Worm (Caenorhabditis elegans): ENCODE measurements around the gene T08G3.6.
A peak's percentile ranks its signal among the peaks of the same experiment; 100 is the strongest.

The T08G3.6 gene

ce11 chrV:16471995-16472563 lies 26.3 kb downstream of the T08G3.6 start, which contains the start of gene srw-35:
srw-35 (plus strand) TSS chrV:16472513.
- no peak for TF ChIP-seq ceh-82 (tag; optimal IDR thresholded peaks at IDR 0.05)
- TF ChIP-seq aly-2 (tag; optimal IDR thresholded peaks at IDR 0.05): no peak
- no peak for TF ChIP-seq ceh-63 (GFP tag; optimal IDR thresholded peaks at IDR 0.05)
- TF ChIP-seq rnt-1 (tag; optimal IDR thresholded peaks at IDR 0.05): no peak
- no peak for TF ChIP-seq pqm-1 (tag; optimal IDR thresholded peaks at IDR 0.05)
- TF ChIP-seq lin-13 (GFP tag; optimal IDR thresholded peaks at IDR 0.05): no peak

DNA sequence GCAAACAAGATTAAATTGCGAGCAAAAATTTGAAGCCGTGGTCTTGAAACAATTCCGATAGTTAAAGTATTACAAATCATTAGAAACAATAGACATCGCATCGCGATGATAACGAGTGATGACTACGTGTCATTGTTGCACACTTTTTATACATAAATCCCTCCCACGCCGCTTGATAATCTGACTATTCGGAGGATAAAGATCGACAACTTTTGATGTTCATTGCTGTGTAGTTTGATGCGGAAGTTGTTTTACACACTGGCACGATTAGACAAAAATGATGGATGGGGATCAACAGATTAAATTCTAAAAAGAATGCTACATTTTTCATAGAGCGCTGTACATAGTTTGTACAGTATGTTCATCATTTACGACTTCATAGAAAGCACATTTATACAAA lies 33.5 kb downstream of the T08G3.6 start, which contains the start of gene T08G3.11:
T08G3.11 (minus strand) TSS at position 101 of the 400 bp plus-strand sequence.
- TF ChIP-seq efl-1 (optimal IDR thresholded peaks at IDR 0.05) (no peak), efl-1 (GFP tag; optimal IDR thresholded peaks at IDR 0.05 in 1 of 2) (peak in 1 of 2 experiments; percentile 16), elt-2 (tag; optimal IDR thresholded peaks at IDR 0.05) (no peak), blmp-1 (tag; optimal IDR thresholded peaks at IDR 0.05) (no peak), sup-37 (GFP tag; optimal IDR thresholded peaks at IDR 0.05) (no peak)

DNA sequence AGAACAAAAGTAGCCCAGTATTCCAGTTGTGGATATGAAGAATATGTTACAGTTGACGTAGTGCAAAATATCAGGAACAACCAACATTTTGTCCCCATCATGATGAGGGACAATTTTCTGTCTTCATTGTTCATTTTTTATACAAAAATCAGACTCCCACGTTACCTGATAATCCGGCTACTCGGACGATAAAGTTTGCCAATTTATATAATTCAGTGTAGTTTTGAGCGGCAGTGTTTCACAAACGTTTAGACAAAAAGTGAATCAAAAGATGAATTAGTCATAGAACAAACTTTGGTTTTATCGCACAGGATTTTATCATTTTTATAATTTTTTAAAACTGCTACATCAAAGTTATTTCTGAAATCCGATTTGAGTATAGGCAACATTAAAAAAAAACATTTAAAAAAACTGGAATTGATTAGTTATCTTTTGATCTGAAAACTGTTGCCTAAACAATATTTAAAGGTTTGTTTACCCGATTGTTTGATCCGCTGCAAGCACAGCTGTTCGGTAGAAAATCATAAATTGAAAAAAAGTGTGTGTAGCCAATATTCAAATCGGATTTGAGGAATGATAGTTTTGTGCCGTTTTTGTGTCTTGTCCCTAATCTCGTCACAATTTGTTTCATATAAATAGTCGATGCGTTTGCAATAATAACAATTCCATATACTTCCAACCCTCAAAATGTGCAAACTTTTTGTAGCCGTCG lies 35.3 kb downstream of the T08G3.6 start, which contains the start of the genes F57E7.4 and spig-6:
F57E7.4 (minus strand) TSS at position 101 of the 712 bp plus-strand sequence.
spig-6 (plus strand) TSS at position 662 of the 712 bp plus-strand sequence.
- no peak for TF ChIP-seq jun-1 (tag; optimal IDR thresholded peaks at IDR 0.05)

- TF ChIP-seq elt-3 (tag; optimal IDR thresholded peaks at IDR 0.05) (no peak), unc-30 (tag; optimal IDR thresholded peaks at IDR 0.05) (no peak), fos-1 (tag; optimal IDR thresholded peaks at IDR 0.05) (no peak), C34B4.2 (tag; optimal IDR thresholded peaks at IDR 0.05) (no peak), nhr-71 (tag; optimal IDR thresholded peaks at IDR 0.05) (no peak), vab-15 (tag; optimal IDR thresholded peaks at IDR 0.05) (no peak), grh-1 (GFP tag; IDR thresholded peaks at IDR 0.05) (no peak), ztf-11 (tag; optimal IDR thresholded peaks at IDR 0.05) (no peak)
Observed at ce11 chrV:16483044-16483443, 37.3 kb downstream of the T08G3.6 start, which contains the start of gene F57E7.2. F57E7.2 (minus strand) TSS chrV:16483144.

ce11 chrV:16483681-16484080 lies 37.9 kb downstream of the T08G3.6 start, which contains the start of gene srh-139:
srh-139 (plus strand) TSS chrV:16483981.
- no peak for TF ChIP-seq pqm-1 (tag; optimal IDR thresholded peaks at IDR 0.05)
- TF ChIP-seq lin-14 (GFP tag; optimal IDR thresholded peaks at IDR 0.05): no peak
- TF ChIP-seq grh-1 (GFP tag; IDR thresholded peaks at IDR 0.05): no peak
- no peak for TF ChIP-seq snu-23 (GFP tag; optimal IDR thresholded peaks at IDR 0.05)
- TF ChIP-seq lsy-2 (tag; optimal IDR thresholded peaks at IDR 0.05): no peak

- TF ChIP-seq ztf-11 (tag; optimal IDR thresholded peaks at IDR 0.05) (no peak), unc-98 (GFP tag; IDR thresholded peaks at IDR 0.05) (no peak), lin-13 (GFP tag; optimal IDR thresholded peaks at IDR 0.05) (no peak), fkh-10 (GFP tag; optimal IDR thresholded peaks at IDR 0.05) (no peak)
Observed at ce11 chrV:16487474-16487873, 41.7 kb downstream of the T08G3.6 start, which contains the start of gene Y32B12A.5. Y32B12A.5 (minus strand) TSS chrV:16487574.

- TF ChIP-seq pax-3 (tag; optimal IDR thresholded peaks at IDR 0.05) (no peak), C34B4.2 (tag; optimal IDR thresholded peaks at IDR 0.05) (no peak), sup-37 (GFP tag; optimal IDR thresholded peaks at IDR 0.05) (no peak), nhr-84 (tag; optimal IDR thresholded peaks at IDR 0.05) (no peak), lin-14 (GFP tag; optimal IDR thresholded peaks at IDR 0.05) (no peak), lin-35 (GFP tag; optimal IDR thresholded peaks at IDR 0.05) (no peak), mep-1 (tag; optimal IDR thresholded peaks at IDR 0.05) (no peak), zag-1 (tag; optimal IDR thresholded peaks at IDR 0.05) (no peak), hlh-4 (tag; optimal IDR thresholded peaks at IDR 0.05) (no peak)
Observed at ce11 chrV:16488172-16488571, 42.4 kb downstream of the T08G3.6 start, which contains the start of gene sqst-4. sqst-4 (plus strand) TSS chrV:16488472.
